Worm (Caenorhabditis elegans): Measurements from ENCODE around the gene F35B12.9.

F35B12.9 gene

ce11 chrV:11624954-11625353 is 24.0 kb downstream of the F35B12.9 start:
- TF ChIP-seq ces-1 (GFP tag; optimal IDR thresholded peaks at IDR 0.05) = peak; percentile 4
- TF ChIP-seq lsy-2 (tag; optimal IDR thresholded peaks at IDR 0.05) = no peak

- TF ChIP-seq unc-120 (tag; optimal IDR thresholded peaks at IDR 0.05; ENCODE audit: poor library complexity, severe bottlenecking) (no peak), nhr-237 (tag; optimal IDR thresholded peaks at IDR 0.05) (no peak), zip-8 (tag; optimal IDR thresholded peaks at IDR 0.05) (no peak), elt-3 (tag; optimal IDR thresholded peaks at IDR 0.05) (no peak), ces-1 (GFP tag; optimal IDR thresholded peaks at IDR 0.05) (no peak), cnd-1 (tag; optimal IDR thresholded peaks at IDR 0.05) (no peak), drap-1 (GFP tag; optimal IDR thresholded peaks at IDR 0.05) (no peak), mep-1 (tag; optimal IDR thresholded peaks at IDR 0.05) (no peak), mab-5 (tag; optimal IDR thresholded peaks at IDR 0.05) (no peak), tbx-8 (GFP tag; optimal IDR thresholded peaks at IDR 0.05) (no peak), nhr-2 (tag; optimal IDR thresholded peaks at IDR 0.05) (no peak), ztf-11 (tag; optimal IDR thresholded peaks at IDR 0.05) (no peak), sem-2 (GFP tag; optimal IDR thresholded peaks at IDR 0.05) (no peak), lin-13 (tag; optimal IDR thresholded peaks at IDR 0.05) (no peak)
Measured at ce11 chrV:11627837-11628236, 26.9 kb downstream of the F35B12.9 start.

- no peak for TF ChIP-seq mls-2 (tag; optimal IDR thresholded peaks at IDR 0.05)
- no peak for TF ChIP-seq nhr-2 (tag; optimal IDR thresholded peaks at IDR 0.05)
- TF ChIP-seq nhr-28 (tag; optimal IDR thresholded peaks at IDR 0.05) = no peak
- TF ChIP-seq M03D4.4 (tag; optimal IDR thresholded peaks at IDR 0.05) = no peak
- no peak for TF ChIP-seq ces-1 (GFP tag; optimal IDR thresholded peaks at IDR 0.05)
- TF ChIP-seq ham-2 (GFP tag; optimal IDR thresholded peaks at IDR 0.05) = no peak
- no peak for TF ChIP-seq lsy-2 (tag; optimal IDR thresholded peaks at IDR 0.05)
- no peak for TF ChIP-seq elt-3 (tag; optimal IDR thresholded peaks at IDR 0.05)
- TF ChIP-seq pha-4 (tag; optimal IDR thresholded peaks at IDR 0.05) = no peak
- no peak for TF ChIP-seq sem-2 (GFP tag; optimal IDR thresholded peaks at IDR 0.05)
- TF ChIP-seq ceh-43 (GFP tag; optimal IDR thresholded peaks at IDR 0.05) = no peak
- TF ChIP-seq cnd-1 (tag; optimal IDR thresholded peaks at IDR 0.05) = no peak
- TF ChIP-seq nhr-76 (tag; optimal IDR thresholded peaks at IDR 0.05) = no peak
- TF ChIP-seq unc-62 (GFP tag; optimal IDR thresholded peaks at IDR 0.05) = no peak
- no peak for TF ChIP-seq mep-1 (tag; optimal IDR thresholded peaks at IDR 0.05)
- no peak for TF ChIP-seq bed-3 (GFP tag; optimal IDR thresholded peaks at IDR 0.05)
- no peak for TF ChIP-seq ceh-39 (tag; optimal IDR thresholded peaks at IDR 0.05)
- no peak for TF ChIP-seq elt-1 (tag; optimal IDR thresholded peaks at IDR 0.05; ENCODE audit: borderline replicate concordance, insufficient read depth)
- TF ChIP-seq nhr-12 (tag; optimal IDR thresholded peaks at IDR 0.05) = no peak
- no peak for TF ChIP-seq lin-13 (tag; optimal IDR thresholded peaks at IDR 0.05)
Measured at ce11 chrV:11629222-11630026, 28.5 kb downstream of the F35B12.9 start, which contains the start of gene F35B12.10. F35B12.10 (minus strand) TSS chrV:11629272.

- TF ChIP-seq ceh-43 (GFP tag; optimal IDR thresholded peaks at IDR 0.05) (no peak), ces-1 (GFP tag; optimal IDR thresholded peaks at IDR 0.05) (peak; percentile 6)
Measured at ce11 chrV:11631128-11631527, 30.2 kb downstream of the F35B12.9 start.

ce11 chrV:11635587-11635986 is 34.6 kb downstream of the F35B12.9 start:
- TF ChIP-seq sem-2 (GFP tag; optimal IDR thresholded peaks at IDR 0.05) (no peak), lin-13 (tag; optimal IDR thresholded peaks at IDR 0.05) (no peak), elt-1 (tag; optimal IDR thresholded peaks at IDR 0.05; ENCODE audit: borderline replicate concordance, insufficient read depth) (no peak), nhr-28 (tag; optimal IDR thresholded peaks at IDR 0.05) (no peak), mab-5 (tag; optimal IDR thresholded peaks at IDR 0.05) (no peak)

ce11 chrV:11637191-11637590 is 36.2 kb downstream of the F35B12.9 start, which contains the start of gene sipa-1:
sipa-1 (minus strand) TSS chrV:11637291.
- no peak for TF ChIP-seq ceh-43 (GFP tag; optimal IDR thresholded peaks at IDR 0.05)
- TF ChIP-seq lsy-2 (tag; optimal IDR thresholded peaks at IDR 0.05) = no peak
- no peak for TF ChIP-seq mab-5 (tag; optimal IDR thresholded peaks at IDR 0.05)
- TF ChIP-seq unc-62 (GFP tag; optimal IDR thresholded peaks at IDR 0.05) = no peak
- TF ChIP-seq nhr-28 (tag; optimal IDR thresholded peaks at IDR 0.05) = no peak
- TF ChIP-seq nhr-237 (tag; optimal IDR thresholded peaks at IDR 0.05) = no peak
- TF ChIP-seq mls-2 (tag; optimal IDR thresholded peaks at IDR 0.05) = no peak
- no peak for TF ChIP-seq mep-1 (tag; optimal IDR thresholded peaks at IDR 0.05)
- TF ChIP-seq unc-120 (tag; optimal IDR thresholded peaks at IDR 0.05; ENCODE audit: poor library complexity, severe bottlenecking) = no peak
- no peak for TF ChIP-seq lin-32 (GFP tag; optimal IDR thresholded peaks at IDR 0.05)
- TF ChIP-seq nhr-2 (tag; optimal IDR thresholded peaks at IDR 0.05) = no peak
